Fruit fly (Drosophila melanogaster): ENCODE measurements around the gene mnb.

- TF ChIP-seq h (GFP tag; optimal IDR thresholded peaks at IDR 0.05) (peak; percentile 72), pan (optimal IDR thresholded peaks at IDR 0.05) (no peak), psq (GFP tag; optimal IDR thresholded peaks at IDR 0.05) (no peak), br (GFP tag; optimal IDR thresholded peaks at IDR 0.05) (no peak), Abd-B (GFP tag; optimal IDR thresholded peaks at IDR 0.05) (no peak), CG32264 (GFP tag; optimal IDR thresholded peaks at IDR 0.05) (no peak), dl (GFP tag; optimal IDR thresholded peaks at IDR 0.05; ENCODE audit: insufficient read depth in 1 of 2, partially characterized antibody in 2 of 2) (peak; percentile 31 to 68)
Observed at dm6 chrX:17878632-17879033, 8.4 kb downstream of the mnb start.
